Fruit fly (Drosophila melanogaster) whole organism, prepupa: ENCODE measurements around the gene Tpst.

Experiments
- CG10631 ChIP-seq: fragments of 200-800 bp; sonication (Bioruptor generic); optimal IDR thresholded peaks from 2 replicates; lab custom pipeline; 2016; ENCODE audit warnings: missing biosample characterization, missing genetic modification characterization
- CG10669 ChIP-seq: fragments of 200-800 bp; sonication (Bioruptor generic); optimal IDR thresholded peaks from 3 replicates; lab custom pipeline; 2018; ENCODE audit warnings: missing biosample characterization, mild to moderate bottlenecking, missing genetic modification characterization, moderate library complexity
- CG11902 ChIP-seq: fragments of 200-800 bp; sonication (Bioruptor generic); optimal IDR thresholded peaks from 3 replicates; lab custom pipeline; 2016; ENCODE audit warnings: missing biosample characterization, missing genetic modification characterization
- CG16779 ChIP-seq: fragments of 200-800 bp; sonication (Bioruptor generic); optimal IDR thresholded peaks from 3 replicates; lab custom pipeline; 2017; ENCODE audit warnings: missing biosample characterization, mild to moderate bottlenecking, missing genetic modification characterization
- CG31627 ChIP-seq: fragments of 200-800 bp; sonication (Bioruptor generic); optimal IDR thresholded peaks from 3 replicates; lab custom pipeline; 2016; ENCODE audit warnings: missing biosample characterization, missing genetic modification characterization
- CG32006 ChIP-seq: fragments of 200-800 bp; sonication (Bioruptor generic); optimal IDR thresholded peaks from 3 replicates; lab custom pipeline; 2017; ENCODE audit warnings: missing biosample characterization, mild to moderate bottlenecking, missing genetic modification characterization
- CG34406 ChIP-seq: fragments of 200-800 bp; sonication (Bioruptor generic); optimal IDR thresholded peaks from 3 replicates; lab custom pipeline; 2016; ENCODE audit warnings: missing biosample characterization, missing genetic modification characterization
- CG4318 ChIP-seq: fragments of 200-800 bp; sonication (Bioruptor generic); optimal IDR thresholded peaks from 3 replicates; lab custom pipeline; 2017; ENCODE audit warnings: missing biosample characterization, mild to moderate bottlenecking, missing genetic modification characterization
- CG6163 ChIP-seq: fragments of 200-800 bp; sonication (Bioruptor generic); IDR thresholded peaks from 3 replicates; pipeline ENCODE4 v1.3.6; 2022; ENCODE audit warnings: missing biosample characterization, missing genetic modification characterization
- CG6276 ChIP-seq: fragments of 200-800 bp; sonication (Bioruptor generic); optimal IDR thresholded peaks from 2 replicates; lab custom pipeline; 2017; ENCODE audit warnings: missing biosample characterization, mild to moderate bottlenecking, missing genetic modification characterization
- CG6792 ChIP-seq: fragments of 200-800 bp; sonication (Bioruptor generic); optimal IDR thresholded peaks from 3 replicates; lab custom pipeline; 2016; ENCODE audit warnings: missing biosample characterization, missing genetic modification characterization
- CG6808 ChIP-seq: fragments of 200-800 bp; sonication (Bioruptor generic); optimal IDR thresholded peaks from 3 replicates; lab custom pipeline; 2017; ENCODE audit warnings: missing biosample characterization, missing genetic modification characterization, mild to moderate bottlenecking, moderate library complexity, missing genetic modification reagents
- CG6854 ChIP-seq: fragments of 200-800 bp; sonication (Bioruptor generic); optimal IDR thresholded peaks from 2 replicates; lab custom pipeline; 2017; ENCODE audit warnings: missing biosample characterization, mild to moderate bottlenecking, missing genetic modification characterization
- CG8119 ChIP-seq: fragments of 200-800 bp; sonication (Bioruptor generic); IDR thresholded peaks from 3 replicates; pipeline ENCODE4 v1.3.6; 2022; ENCODE audit warnings: missing biosample characterization, missing genetic modification characterization
- CG9139 ChIP-seq: fragments of 200-800 bp; sonication (Bioruptor generic); optimal IDR thresholded peaks from 3 replicates; lab custom pipeline; 2017; ENCODE audit warnings: missing biosample characterization, mild to moderate bottlenecking, missing genetic modification characterization
- Eip78C ChIP-seq: fragments of 200-800 bp; sonication (Bioruptor generic); peaks from one replicate; lab custom pipeline; 2016; ENCODE audit warnings: missing biosample characterization, missing genetic modification characterization
- Ets21C ChIP-seq: fragments of 200-800 bp; sonication (Bioruptor generic); optimal IDR thresholded peaks from 3 replicates; lab custom pipeline; 2016; ENCODE audit warnings: missing biosample characterization, missing genetic modification characterization
- Ets96B ChIP-seq: fragments of 200-800 bp; optimal IDR thresholded peaks from 2 replicates; lab custom pipeline; 2019; ENCODE audit warnings: missing biosample characterization, mild to moderate bottlenecking, missing genetic modification characterization, moderate library complexity
- Gug ChIP-seq: fragments of 200-800 bp; sonication (Bioruptor generic); IDR thresholded peaks from 2 replicates; pipeline ENCODE4 v1.3.6; 2022; ENCODE audit warnings: missing biosample characterization, missing genetic modification characterization
- Hr4 ChIP-seq: fragments of 200-800 bp; sonication (Bioruptor generic); optimal IDR thresholded peaks from 3 replicates; lab custom pipeline; 2016; ENCODE audit warnings: missing biosample characterization, missing genetic modification characterization
- Met ChIP-seq: fragments of 200-800 bp; sonication (Bioruptor generic); optimal IDR thresholded peaks from 3 replicates; lab custom pipeline; 2016; ENCODE audit warnings: missing biosample characterization, missing genetic modification characterization
- OdsH ChIP-seq: fragments of 200-800 bp; sonication (Bioruptor generic); optimal IDR thresholded peaks from 3 replicates; lab custom pipeline; 2016; ENCODE audit warnings: missing biosample characterization, missing genetic modification characterization
- Smox ChIP-seq: fragments of 200-800 bp; sonication (Bioruptor generic); optimal IDR thresholded peaks from 3 replicates; lab custom pipeline; 2016; ENCODE audit warnings: missing biosample characterization, missing genetic modification characterization
- Sox102F ChIP-seq: fragments of 200-800 bp; sonication (Bioruptor generic); optimal IDR thresholded peaks from 2 replicates; lab custom pipeline; 2016; ENCODE audit warnings: missing biosample characterization, mild to moderate bottlenecking, missing genetic modification characterization
- achi ChIP-seq: fragments of 200-800 bp; sonication (Bioruptor generic); optimal IDR thresholded peaks from 3 replicates; lab custom pipeline; 2016; ENCODE audit warnings: missing biosample characterization, missing genetic modification characterization
- cyc ChIP-seq: fragments of 200-800 bp; sonication (Bioruptor generic); optimal IDR thresholded peaks from 3 replicates; lab custom pipeline; 2016; ENCODE audit warnings: missing biosample characterization, missing genetic modification characterization
- dac ChIP-seq: fragments of 200-800 bp; sonication (Bioruptor generic); optimal IDR thresholded peaks from 2 replicates; lab custom pipeline; 2017; ENCODE audit warnings: missing biosample characterization, mild to moderate bottlenecking, missing genetic modification characterization
- dsx ChIP-seq: fragments of 200-800 bp; optimal IDR thresholded peaks from 3 replicates; lab custom pipeline; 2019; ENCODE audit warnings: missing biosample characterization, mild to moderate bottlenecking, missing genetic modification characterization, moderate library complexity; ENCODE audit not compliant: poor library complexity, severe bottlenecking
- eg ChIP-seq: fragments of 200-800 bp; sonication (Bioruptor generic); IDR thresholded peaks from 3 replicates; pipeline ENCODE4 v1.3.6; 2022; ENCODE audit warnings: missing biosample characterization, missing genetic modification characterization
- esn ChIP-seq: fragments of 200-800 bp; sonication (Bioruptor generic); optimal IDR thresholded peaks from 2 replicates; lab custom pipeline; 2016; ENCODE audit warnings: missing biosample characterization, mild to moderate bottlenecking, missing genetic modification characterization, moderate library complexity
- fd59A ChIP-seq: fragments of 200-800 bp; sonication (Bioruptor generic); optimal IDR thresholded peaks from 2 replicates; lab custom pipeline; 2017; ENCODE audit warnings: missing biosample characterization, mild to moderate bottlenecking, missing genetic modification characterization, missing genetic modification reagents
- fd85E ChIP-seq: fragments of 200-800 bp; sonication (Bioruptor generic); optimal IDR thresholded peaks from 3 replicates; lab custom pipeline; 2016; ENCODE audit warnings: missing biosample characterization, missing genetic modification characterization
- fkh ChIP-seq: fragments of 200-800 bp; sonication (Bioruptor generic); optimal IDR thresholded peaks from 3 replicates; lab custom pipeline; 2017; ENCODE audit warnings: missing biosample characterization, mild to moderate bottlenecking, missing genetic modification characterization, moderate library complexity
- net ChIP-seq: fragments of 200-800 bp; sonication (Bioruptor generic); optimal IDR thresholded peaks from 3 replicates; lab custom pipeline; 2016; ENCODE audit warnings: missing biosample characterization, missing genetic modification characterization
- pdm3 ChIP-seq: fragments of 200-800 bp; sonication (Bioruptor generic); optimal IDR thresholded peaks from 3 replicates; lab custom pipeline; 2016; ENCODE audit warnings: missing biosample characterization, missing genetic modification characterization
- salr ChIP-seq, 2 experiments: fragments of 200-800 bp; sonication (Bioruptor generic); optimal IDR thresholded peaks; 3 replicates each; lab custom pipeline; 2016 to 2018; ENCODE audit warnings: missing biosample characterization in 2 of 2, missing genetic modification characterization in 2 of 2, mild to moderate bottlenecking in 1 of 2
- ss ChIP-seq, 2 experiments: fragments of 200-800 bp; sonication (Bioruptor generic); optimal IDR thresholded peaks; 2 replicates in 1 of 2; 3 replicates in 1 of 2; lab custom pipeline; 2017 to 2018; ENCODE audit warnings: mild to moderate bottlenecking in 2 of 2, missing biosample characterization in 2 of 2, missing genetic modification characterization in 2 of 2, moderate library complexity in 1 of 2
- svp ChIP-seq: fragments of 200-800 bp; sonication (Bioruptor generic); peaks from one replicate; lab custom pipeline; 2016; ENCODE audit warnings: missing biosample characterization, missing genetic modification characterization
- topi ChIP-seq: fragments of 200-800 bp; sonication (Bioruptor generic); optimal IDR thresholded peaks from 3 replicates; lab custom pipeline; 2016; ENCODE audit warnings: missing biosample characterization, missing genetic modification characterization
- vri ChIP-seq: fragments of 200-800 bp; sonication (Bioruptor generic); optimal IDR thresholded peaks from 3 replicates; lab custom pipeline; 2016; ENCODE audit warnings: missing biosample characterization, mild to moderate bottlenecking, missing genetic modification characterization

Tpst gene

DNA sequence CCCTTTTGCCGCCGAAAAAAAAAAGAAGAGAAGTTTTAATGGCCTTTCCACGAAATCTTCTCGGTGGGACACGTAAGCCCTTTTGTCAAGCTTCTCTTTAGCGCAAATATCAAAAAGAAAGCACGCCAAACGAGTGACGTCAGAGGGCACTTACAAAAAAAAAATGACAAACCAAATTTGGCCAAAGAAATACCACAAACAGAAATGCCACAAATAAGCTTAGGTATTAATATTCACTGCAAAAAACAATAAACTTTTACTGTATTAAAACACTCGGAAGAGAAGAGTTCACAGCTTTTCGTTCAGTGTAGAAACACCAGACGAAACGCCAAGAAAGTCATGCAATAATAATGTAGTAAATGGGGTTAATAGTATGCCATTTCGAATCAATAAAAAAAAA, 4.5 kb downstream of the Tpst start (continued):
- no peak for TF ChIP-seq CG9139 (GFP tag; lab: Kevin White, UChicago)
- no peak for TF ChIP-seq Ets96B (tag; lab: Kevin White, UChicago)
- peak; percentile 40 for TF ChIP-seq CG10669 (GFP tag; lab: Kevin White, UChicago)
- TF ChIP-seq svp = peak; percentile 75
- no peak for TF ChIP-seq salr (GFP tag; optimal IDR thresholded peaks at IDR 0.05; lab: Kevin White, UChicago)
- peak; percentile 46 for TF ChIP-seq CG11902 (GFP tag; lab: Kevin White, UChicago)
- peak; percentile 42; the same call in 1 of the 3 replicates for TF ChIP-seq CG8119 (GFP tag; lab: Robert Waterston, UW)
- TF ChIP-seq CG32006 = peak; percentile 32
- no peak for TF ChIP-seq CG6276 (GFP tag; lab: Kevin White, UChicago)
- TF ChIP-seq Gug (GFP tag; lab: Robert Waterston, UW) = no peak
- TF ChIP-seq CG31627 (GFP tag; lab: Kevin White, UChicago) = peak; percentile 61
- TF ChIP-seq achi (GFP tag; lab: Kevin White, UChicago) = peak; percentile 52
- TF ChIP-seq Hr4 (GFP tag; lab: Kevin White, UChicago) = peak; percentile 47
- TF ChIP-seq CG6808 (GFP tag; lab: Kevin White, UChicago) = no peak
- TF ChIP-seq CG16779 (tag; lab: Kevin White, UChicago) = no peak
- peak; percentile 82 for TF ChIP-seq CG6163
- TF ChIP-seq OdsH (GFP tag; lab: Kevin White, UChicago) = peak; percentile 31
- TF ChIP-seq Ets21C = peak; percentile 22
- TF ChIP-seq CG34406 (GFP tag; lab: Kevin White, UChicago) = peak; percentile 65
- TF ChIP-seq net (GFP tag; lab: Kevin White, UChicago) = peak; percentile 12
- no peak for TF ChIP-seq fd85E (GFP tag; lab: Kevin White, UChicago)
- no peak for TF ChIP-seq CG4318 (GFP tag; lab: Kevin White, UChicago)
- TF ChIP-seq CG10631 = peak; percentile 38
- TF ChIP-seq, all 60 proteins: peak for 38

DNA sequence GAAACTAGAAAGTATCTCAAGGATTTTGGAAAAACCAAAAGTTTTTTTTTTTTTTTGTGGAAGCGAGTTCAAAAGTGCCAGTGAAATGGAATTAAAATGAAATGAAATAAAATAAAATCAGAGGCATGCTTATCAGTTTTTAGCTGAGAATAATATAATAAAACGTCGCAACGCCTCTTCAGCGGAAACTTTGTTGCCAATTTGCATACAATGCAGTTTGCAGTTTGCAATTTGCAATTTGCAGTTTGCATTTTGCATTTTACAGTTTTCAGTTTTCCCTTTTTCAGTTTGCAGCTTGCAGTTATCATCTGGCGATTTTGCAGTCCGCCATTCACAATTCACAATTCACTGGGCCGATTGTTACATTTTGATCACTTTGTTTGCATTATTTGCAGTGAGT, 5.2 kb downstream of the Tpst start:
- TF ChIP-seq dsx (GFP tag; lab: Kevin White, UChicago) (peak; percentile 57), fkh (GFP tag; lab: Kevin White, UChicago) (no peak), ss (GFP tag; optimal IDR thresholded peaks at IDR 0.05; lab: Kevin White, UChicago) (no peak), svp (peak; percentile 10), fd59A (GFP tag; lab: Kevin White, UChicago) (no peak)

DNA sequence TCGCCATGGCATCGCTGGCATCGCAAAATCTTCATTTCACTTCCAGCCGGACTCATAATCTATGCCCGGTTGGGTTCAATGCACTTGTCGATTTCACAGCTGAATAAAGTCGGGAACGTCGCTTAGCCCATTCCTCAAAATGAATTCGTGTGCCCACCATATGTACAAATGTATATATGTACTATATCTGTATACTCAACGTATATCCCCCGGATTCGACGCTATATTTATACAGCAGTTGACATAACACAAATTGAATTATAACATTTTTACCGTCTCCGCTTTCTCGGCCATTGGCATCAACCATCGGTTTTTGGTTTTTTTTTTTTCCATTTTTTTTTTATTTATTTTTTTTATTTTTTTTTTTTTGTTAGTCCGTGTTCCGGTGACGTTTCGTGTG, 6.6 kb downstream of the Tpst start:
- TF ChIP-seq CG31627 (GFP tag; lab: Kevin White, UChicago) (no peak), CG16779 (tag; lab: Kevin White, UChicago) (no peak), CG6808 (GFP tag; lab: Kevin White, UChicago) (no peak), CG34406 (GFP tag; lab: Kevin White, UChicago) (peak; percentile 26), CG6163 (0 out of 3 replicates have a peak, but pooled peaks have one; percentile 30), pdm3 (GFP tag; lab: Kevin White, UChicago) (no peak), fkh (GFP tag; lab: Kevin White, UChicago) (peak; percentile 77), CG10669 (GFP tag; lab: Kevin White, UChicago) (no peak), net (GFP tag; lab: Kevin White, UChicago) (no peak), vri (peak; percentile 88), esn (GFP tag; lab: Kevin White, UChicago) (peak; percentile 21), cyc (no peak), eg (no peak), Sox102F (GFP tag; lab: Kevin White, UChicago) (peak; percentile 12), CG6276 (GFP tag; lab: Kevin White, UChicago) (no peak), CG11902 (GFP tag; lab: Kevin White, UChicago) (no peak), Met (peak; percentile 7), fd59A (GFP tag; lab: Kevin White, UChicago) (no peak), dac (GFP tag; lab: Kevin White, UChicago) (no peak), svp (peak; percentile 72), Smox (GFP tag; lab: Kevin White, UChicago) (peak; percentile 20), Eip78C (GFP tag; lab: Kevin White, UChicago) (peak; percentile 46), CG6792 (no peak), CG6854 (GFP tag; lab: Kevin White, UChicago) (no peak), topi (peak; percentile 15)
